Fruit fly (Drosophila melanogaster) whole organism, adult: ENCODE data around the gene CG33658.

ENCODE experiments used
- CG11617 ChIP-seq: fragments of 200-800 bp; sonication (Bioruptor generic); optimal IDR thresholded peaks from 2 replicates; lab custom pipeline; 2017; ENCODE audit warnings: mild to moderate bottlenecking, missing biosample characterization, missing genetic modification reagents, missing genetic modification characterization
- CG12768 ChIP-seq: fragments of 200-800 bp; sonication (Bioruptor generic); optimal IDR thresholded peaks from 2 replicates; lab custom pipeline; 2017; ENCODE audit warnings: missing biosample characterization, missing genetic modification characterization, mild to moderate bottlenecking, moderate library complexity, missing genetic modification reagents
- CG14711 ChIP-seq: fragments of 200-800 bp; sonication (Bioruptor generic); optimal IDR thresholded peaks from 2 replicates; lab custom pipeline; 2018; ENCODE audit warnings: missing biosample characterization, mild to moderate bottlenecking, missing genetic modification characterization, moderate library complexity
- CG1620 ChIP-seq: fragments of 200-800 bp; sonication (Bioruptor generic); optimal IDR thresholded peaks from 2 replicates; lab custom pipeline; 2016; ENCODE audit warnings: missing biosample characterization, missing genetic modification characterization
- CG33017 ChIP-seq: fragments of 200-800 bp; sonication (Bioruptor generic); optimal IDR thresholded peaks from 2 replicates; lab custom pipeline; 2018; ENCODE audit warnings: missing biosample characterization, mild to moderate bottlenecking, missing genetic modification characterization, moderate library complexity
- CG5204 ChIP-seq: fragments of 200-800 bp; sonication (Bioruptor generic); optimal IDR thresholded peaks from 2 replicates; lab custom pipeline; 2016; ENCODE audit warnings: missing biosample characterization, missing genetic modification characterization
- CG7045 ChIP-seq: fragments of 200-800 bp; sonication (Bioruptor generic); optimal IDR thresholded peaks from 2 replicates; lab custom pipeline; 2017; ENCODE audit warnings: missing biosample characterization, mild to moderate bottlenecking, missing genetic modification characterization
- CG7101 ChIP-seq: fragments of 200-800 bp; sonication (Bioruptor generic); optimal IDR thresholded peaks from 2 replicates; lab custom pipeline; 2018; ENCODE audit warnings: missing biosample characterization, mild to moderate bottlenecking, missing genetic modification characterization, moderate library complexity
- Clk ChIP-seq: fragments of 200-800 bp; sonication (Bioruptor generic); optimal IDR thresholded peaks from 2 replicates; lab custom pipeline; 2017; ENCODE audit warnings: missing biosample characterization, missing genetic modification characterization
- Crg-1 ChIP-seq: fragments of 200-800 bp; sonication (Bioruptor generic); optimal IDR thresholded peaks from 2 replicates; lab custom pipeline; 2016; ENCODE audit warnings: missing biosample characterization, missing genetic modification characterization
- Hr96 ChIP-seq: fragments of 200-800 bp; sonication (Bioruptor generic); optimal IDR thresholded peaks from 2 replicates; lab custom pipeline; 2016; ENCODE audit warnings: missing biosample characterization, missing genetic modification characterization
- Mnt ChIP-seq: fragments of 200-800 bp; sonication (Bioruptor generic); optimal IDR thresholded peaks from 2 replicates; lab custom pipeline; 2016; ENCODE audit warnings: missing biosample characterization, mild to moderate bottlenecking, missing genetic modification characterization
- bab1 ChIP-seq: fragments of 200-800 bp; sonication (Bioruptor generic); optimal IDR thresholded peaks from 3 replicates; lab custom pipeline; 2019; ENCODE audit warnings: missing biosample characterization, mild to moderate bottlenecking, missing genetic modification characterization, moderate library complexity
- cic ChIP-seq: fragments of 200-800 bp; sonication (Bioruptor generic); optimal IDR thresholded peaks from 2 replicates; lab custom pipeline; 2017; ENCODE audit warnings: missing biosample characterization, mild to moderate bottlenecking, missing genetic modification characterization, moderate library complexity
- cnc ChIP-seq, 2 experiments: fragments of >200 bp; optimal IDR thresholded peaks; 2 replicates each; lab custom pipeline; 2017
- kay ChIP-seq: fragments of 200-800 bp; sonication (Bioruptor generic); peaks from one replicate; lab custom pipeline; 2016; ENCODE audit warnings: missing biosample characterization, missing genetic modification characterization, borderline replicate concordance
- ovo ChIP-seq: fragments of 200-800 bp; sonication (Bioruptor generic); optimal IDR thresholded peaks from 2 replicates; lab custom pipeline; 2016; ENCODE audit warnings: missing biosample characterization, missing genetic modification characterization
- pad ChIP-seq: fragments of 200-800 bp; sonication (Bioruptor generic); optimal IDR thresholded peaks from 3 replicates; lab custom pipeline; 2017; ENCODE audit warnings: missing biosample characterization, missing genetic modification characterization, mild to moderate bottlenecking, moderate library complexity, missing genetic modification reagents
- tj ChIP-seq: fragments of 200-800 bp; sonication (Bioruptor generic); optimal IDR thresholded peaks from 3 replicates; lab custom pipeline; 2017; ENCODE audit warnings: missing biosample characterization, mild to moderate bottlenecking, missing genetic modification characterization, moderate library complexity
- toe ChIP-seq: fragments of 200-800 bp; sonication (Bioruptor generic); optimal IDR thresholded peaks from 2 replicates; lab custom pipeline; 2016; ENCODE audit warnings: missing biosample characterization, missing genetic modification characterization

The CG33658 gene

dm6 chr3R:24862574-24863089 is 21.7 kb upstream of the CG33658 start, which contains the start of gene CG7016:
TSS of gene CG7016 (plus strand) at chr3R:24862931.
- no peak for TF ChIP-seq CG33017 (tag; lab: Kevin White, UChicago)
- TF ChIP-seq CG14711: no peak
- no peak for TF ChIP-seq toe (GFP tag; lab: Kevin White, UChicago)
- no peak for TF ChIP-seq CG11617 (GFP tag; lab: Kevin White, UChicago)
- no peak for TF ChIP-seq CG5204 (GFP tag; lab: Kevin White, UChicago)

- TF ChIP-seq Clk (GFP tag; lab: Kevin White, UChicago): no peak
Observed at dm6 chr3R:24862065-24862464, 21.1 kb upstream of the CG33658 start, which contains the start of gene CG13640. TSS of gene CG13640 (minus strand) at chr3R:24862165.

dm6 chr3R:24860316-24860826 is 19.4 kb upstream of the CG33658 start, which contains the start of gene CG13639:
TSS of gene CG13639 (minus strand) at chr3R:24860366.
- TF ChIP-seq Hr96 (GFP tag; lab: Kevin White, UChicago): no peak
- TF ChIP-seq Crg-1: no peak
- no peak for TF ChIP-seq tj (GFP tag; lab: Kevin White, UChicago)
- no peak for TF ChIP-seq CG7101 (tag; lab: Kevin White, UChicago)
- no peak for TF ChIP-seq CG12768 (GFP tag; lab: Kevin White, UChicago)
- no peak for TF ChIP-seq Mnt (GFP tag; lab: Kevin White, UChicago)
- TF ChIP-seq ovo (GFP tag; lab: Kevin White, UChicago): peak; percentile 48
- TF ChIP-seq pad: no peak
- TF ChIP-seq bab1 (GFP tag; lab: Kevin White, UChicago): no peak
- TF ChIP-seq CG1620: no peak
- no peak for TF ChIP-seq toe (GFP tag; lab: Kevin White, UChicago)
- TF ChIP-seq CG33017 (tag; lab: Kevin White, UChicago): no peak
- no peak for TF ChIP-seq cic (GFP tag; lab: Kevin White, UChicago)
- no peak for TF ChIP-seq kay
- TF ChIP-seq cnc (optimal IDR thresholded peaks at IDR 0.05; lab: Kevin White, UChicago): peak in 1 of 2 experiments; percentile 42
- no peak for TF ChIP-seq CG5204 (GFP tag; lab: Kevin White, UChicago)

- TF ChIP-seq cic (GFP tag; lab: Kevin White, UChicago) (no peak), Mnt (GFP tag; lab: Kevin White, UChicago) (no peak)
Observed at dm6 chr3R:24859701-24860100, 18.7 kb upstream of the CG33658 start, which contains the start of gene ppk22. TSS of gene ppk22 (minus strand) at chr3R:24859801.

- TF ChIP-seq CG12768 (GFP tag; lab: Kevin White, UChicago) (no peak), cic (GFP tag; lab: Kevin White, UChicago) (no peak), pad (no peak)
Observed at dm6 chr3R:24857459-24857858, 16.5 kb upstream of the CG33658 start, which contains the start of gene CAH4. TSS of gene CAH4 (minus strand) at chr3R:24857559.

dm6 chr3R:24856143-24856542 is 15.2 kb upstream of the CG33658 start, which contains the start of gene HDAC11:
TSS of gene HDAC11 (minus strand) at chr3R:24856243.
- TF ChIP-seq cnc (optimal IDR thresholded peaks at IDR 0.05; lab: Kevin White, UChicago): no peak
- no peak for TF ChIP-seq ovo (GFP tag; lab: Kevin White, UChicago)
- no peak for TF ChIP-seq CG5204 (GFP tag; lab: Kevin White, UChicago)
- TF ChIP-seq toe (GFP tag; lab: Kevin White, UChicago): no peak
- no peak for TF ChIP-seq Clk (GFP tag; lab: Kevin White, UChicago)
- no peak for TF ChIP-seq CG7045 (GFP tag; lab: Kevin White, UChicago)
- TF ChIP-seq CG1620: no peak
- TF ChIP-seq cic (GFP tag; lab: Kevin White, UChicago): no peak
- no peak for TF ChIP-seq tj (GFP tag; lab: Kevin White, UChicago)
- TF ChIP-seq Hr96 (GFP tag; lab: Kevin White, UChicago): no peak

dm6 chr3R:24851429-24851828 is 10.5 kb upstream of the CG33658 start, which contains the start of gene Nct:
TSS of gene Nct (plus strand) at chr3R:24851601.
- TF ChIP-seq cnc (optimal IDR thresholded peaks at IDR 0.05; lab: Kevin White, UChicago) (peak in 1 of 2 experiments; percentile 28), CG33017 (tag; lab: Kevin White, UChicago) (no peak)

dm6 chr3R:24850420-24850819 is 9.5 kb upstream of the CG33658 start, which contains the start of gene CG7006:
TSS of gene CG7006 (plus strand) at chr3R:24850627.
- TF ChIP-seq Mnt (GFP tag; lab: Kevin White, UChicago): peak; percentile 97
- TF ChIP-seq CG11617 (GFP tag; lab: Kevin White, UChicago): peak; percentile 41
- peak; percentile 71 for TF ChIP-seq CG7045 (GFP tag; lab: Kevin White, UChicago)
- TF ChIP-seq CG33017 (tag; lab: Kevin White, UChicago): peak; percentile 60
- peak; percentile 77 for TF ChIP-seq CG5204 (GFP tag; lab: Kevin White, UChicago)
- TF ChIP-seq CG14711: peak; percentile 77
- TF ChIP-seq bab1 (GFP tag; lab: Kevin White, UChicago): peak; percentile 75
- no peak for TF ChIP-seq tj (GFP tag; lab: Kevin White, UChicago)
- peak; percentile 67 for TF ChIP-seq Clk (GFP tag; lab: Kevin White, UChicago)
- peak; percentile 72 for TF ChIP-seq ovo (GFP tag; lab: Kevin White, UChicago)
- TF ChIP-seq CG7101 (tag; lab: Kevin White, UChicago): peak; percentile 91
- peak; percentile 43 for TF ChIP-seq cic (GFP tag; lab: Kevin White, UChicago)
- no peak for TF ChIP-seq cnc (optimal IDR thresholded peaks at IDR 0.05; lab: Kevin White, UChicago)
- TF ChIP-seq Crg-1: peak; percentile 98
- TF ChIP-seq pad: peak; percentile 88
- TF ChIP-seq toe (GFP tag; lab: Kevin White, UChicago): peak; percentile 80
- TF ChIP-seq kay: no peak
- TF ChIP-seq CG12768 (GFP tag; lab: Kevin White, UChicago): peak; percentile 79
- peak; percentile 97 for TF ChIP-seq CG1620
- TF ChIP-seq Hr96 (GFP tag; lab: Kevin White, UChicago): peak; percentile 76
